Worm (Caenorhabditis elegans) whole organism, L2 larva: ENCODE results near the gene F56F11.4.

Experiments used
- C34F6.9 ChIP-seq: fragments of 150-350 bp; optimal IDR thresholded peaks from 2 replicates; lab custom pipeline; 2014; ENCODE audit warnings: missing biosample characterization, missing genetic modification characterization
- F13H6.1 ChIP-seq: sonication (generic microtip); optimal IDR thresholded peaks from 2 replicates; lab custom pipeline; 2016; ENCODE audit warnings: missing genetic modification characterization, missing compliant biosample characterization
- R02D3.7 ChIP-seq: fragments of 150-350 bp; optimal IDR thresholded peaks from 2 replicates; lab custom pipeline; 2014; ENCODE audit warnings: missing biosample characterization, missing genetic modification characterization
- ZK546.5 ChIP-seq: sonication (generic microtip); optimal IDR thresholded peaks from 2 replicates; lab custom pipeline; 2017; ENCODE audit warnings: missing biosample characterization, missing genetic modification characterization
- alr-1 ChIP-seq: fragments of 150-350 bp; optimal IDR thresholded peaks from 2 replicates; lab custom pipeline; 2014; ENCODE audit warnings: missing biosample characterization, missing genetic modification characterization
- ama-1 ChIP-seq: fragments of 150-350 bp; optimal IDR thresholded peaks from 2 replicates; lab custom pipeline; 2018; ENCODE audit warnings: inconsistent platforms
- blmp-1 ChIP-seq: sonication (generic microtip); optimal IDR thresholded peaks from 2 replicates; lab custom pipeline; 2017; ENCODE audit warnings: missing genetic modification characterization, mild to moderate bottlenecking, missing compliant biosample characterization, antibody characterized with exemption, moderate library complexity; ENCODE audit not compliant: insufficient read depth
- ceh-16 ChIP-seq: fragments of 150-350 bp; optimal IDR thresholded peaks from 2 replicates; lab custom pipeline; 2014; ENCODE audit warnings: missing biosample characterization, missing genetic modification characterization
- dmd-4 ChIP-seq: sonication (generic microtip); optimal IDR thresholded peaks from 2 replicates; lab custom pipeline; 2017; ENCODE audit warnings: missing biosample characterization, missing genetic modification characterization
- egl-27 ChIP-seq: sonication (generic microtip); optimal IDR thresholded peaks from 3 replicates; lab custom pipeline; 2017; ENCODE audit warnings: missing biosample characterization, missing genetic modification reagents, missing genetic modification characterization
- elt-3 ChIP-seq: sonication (generic microtip); optimal IDR thresholded peaks from 2 replicates; lab custom pipeline; 2017; ENCODE audit warnings: missing biosample characterization, missing genetic modification characterization
- fos-1 ChIP-seq: fragments of 150-350 bp; optimal IDR thresholded peaks from 2 replicates; lab custom pipeline; 2014; ENCODE audit warnings: missing biosample characterization, missing genetic modification characterization
- gmeb-1 ChIP-seq: fragments of 150-350 bp; optimal IDR thresholded peaks from 2 replicates; lab custom pipeline; 2014; ENCODE audit warnings: missing biosample characterization, missing genetic modification characterization
- lin-11 ChIP-seq: fragments of 150-350 bp; sonication (generic microtip); optimal IDR thresholded peaks from 2 replicates; lab custom pipeline; 2014; ENCODE audit warnings: missing biosample characterization, missing genetic modification characterization, inconsistent platforms, mixed read lengths
- lin-13 ChIP-seq: fragments of 150-350 bp; optimal IDR thresholded peaks from 2 replicates; lab custom pipeline; 2014; ENCODE audit warnings: missing biosample characterization, missing genetic modification reagents, missing genetic modification characterization
- lin-39 ChIP-seq: fragments of 150-350 bp; optimal IDR thresholded peaks from 2 replicates; lab custom pipeline; 2014; ENCODE audit warnings: missing biosample characterization, missing genetic modification reagents, missing genetic modification characterization
- lsy-2 ChIP-seq, 2 experiments: fragments of 150-350 bp in 1 of 2; sonication (generic microtip) in 1 of 2; optimal IDR thresholded peaks; 2 replicates each; lab custom pipeline; 2014 to 2017; ENCODE audit warnings: missing biosample characterization in 2 of 2, missing genetic modification characterization in 2 of 2
- mab-5 ChIP-seq: fragments of 150-350 bp; optimal IDR thresholded peaks from 2 replicates; lab custom pipeline; 2014; ENCODE audit warnings: missing biosample characterization, missing genetic modification characterization
- mbf-1 ChIP-seq: sonication (generic microtip); optimal IDR thresholded peaks from 2 replicates; lab custom pipeline; 2017; ENCODE audit warnings: missing biosample characterization, missing genetic modification characterization
- nhr-10 ChIP-seq: sonication (generic microtip); optimal IDR thresholded peaks from 2 replicates; lab custom pipeline; 2017; ENCODE audit warnings: missing biosample characterization, missing genetic modification characterization
- nhr-11 ChIP-seq: fragments of 150-350 bp; optimal IDR thresholded peaks from 2 replicates; lab custom pipeline; 2014; ENCODE audit warnings: missing biosample characterization, missing genetic modification characterization
- nhr-12 ChIP-seq: fragments of 150-350 bp; optimal IDR thresholded peaks from 2 replicates; lab custom pipeline; 2014; ENCODE audit warnings: missing biosample characterization, missing genetic modification characterization
- nhr-129 ChIP-seq: fragments of 150-350 bp; optimal IDR thresholded peaks from 2 replicates; lab custom pipeline; 2014; ENCODE audit warnings: missing biosample characterization, missing genetic modification characterization
- nhr-21 ChIP-seq: fragments of 150-350 bp; optimal IDR thresholded peaks from 2 replicates; lab custom pipeline; 2014; ENCODE audit warnings: missing biosample characterization, missing genetic modification characterization
- nhr-237 ChIP-seq: fragments of 150-350 bp; optimal IDR thresholded peaks from 2 replicates; lab custom pipeline; 2014; ENCODE audit warnings: missing biosample characterization, missing genetic modification characterization
- nhr-25 ChIP-seq: fragments of 150-350 bp; sonication (generic microtip); optimal IDR thresholded peaks from 3 replicates; lab custom pipeline; 2014; ENCODE audit warnings: missing biosample characterization, missing genetic modification characterization
- nhr-6 ChIP-seq: fragments of 150-350 bp; optimal IDR thresholded peaks from 2 replicates; lab custom pipeline; 2014; ENCODE audit warnings: missing biosample characterization, missing genetic modification characterization
- sem-4 ChIP-seq: fragments of 150-350 bp; optimal IDR thresholded peaks from 2 replicates; lab custom pipeline; 2014; ENCODE audit warnings: missing biosample characterization, missing genetic modification reagents, missing genetic modification characterization
- skn-1 ChIP-seq: sonication (generic microtip); optimal IDR thresholded peaks from 2 replicates; lab custom pipeline; 2017; ENCODE audit warnings: missing biosample characterization, missing genetic modification characterization
- sma-9 ChIP-seq, 2 experiments: fragments of 150-350 bp in 1 of 2; sonication (generic microtip) in 1 of 2; optimal IDR thresholded peaks; 2 replicates each; lab custom pipeline; 2014 to 2016; ENCODE audit warnings: missing genetic modification characterization in 2 of 2, mild to moderate bottlenecking in 1 of 2, missing biosample characterization in 1 of 2, missing compliant biosample characterization in 1 of 2, missing genetic modification reagents in 1 of 2, moderate library complexity in 1 of 2
- snpc-4 ChIP-seq: fragments of 150-350 bp; optimal IDR thresholded peaks from 2 replicates; lab custom pipeline; 2014; ENCODE audit warnings: missing biosample characterization, missing genetic modification characterization
- unc-39 ChIP-seq: fragments of 150-350 bp; optimal IDR thresholded peaks from 2 replicates; lab custom pipeline; 2014; ENCODE audit warnings: missing biosample characterization, missing genetic modification characterization
- unc-62 ChIP-seq: fragments of 150-350 bp; optimal IDR thresholded peaks from 2 replicates; lab custom pipeline; 2014; ENCODE audit warnings: missing biosample characterization, missing genetic modification reagents, missing genetic modification characterization
- zag-1 ChIP-seq: fragments of 150-350 bp; optimal IDR thresholded peaks from 2 replicates; lab custom pipeline; 2014; ENCODE audit warnings: missing biosample characterization, missing genetic modification characterization
- ztf-1 ChIP-seq: fragments of 200-800 bp; sonication (Bioruptor generic); conservative IDR thresholded peaks from 2 replicates; pipeline ENCODE4 v1.3.6; 2022; ENCODE audit warnings: missing genetic modification characterization, missing compliant biosample characterization
- ztf-11 ChIP-seq: sonication (generic microtip); optimal IDR thresholded peaks from 2 replicates; lab custom pipeline; 2017; ENCODE audit warnings: missing biosample characterization, missing genetic modification characterization

The F56F11.4 gene

DNA sequence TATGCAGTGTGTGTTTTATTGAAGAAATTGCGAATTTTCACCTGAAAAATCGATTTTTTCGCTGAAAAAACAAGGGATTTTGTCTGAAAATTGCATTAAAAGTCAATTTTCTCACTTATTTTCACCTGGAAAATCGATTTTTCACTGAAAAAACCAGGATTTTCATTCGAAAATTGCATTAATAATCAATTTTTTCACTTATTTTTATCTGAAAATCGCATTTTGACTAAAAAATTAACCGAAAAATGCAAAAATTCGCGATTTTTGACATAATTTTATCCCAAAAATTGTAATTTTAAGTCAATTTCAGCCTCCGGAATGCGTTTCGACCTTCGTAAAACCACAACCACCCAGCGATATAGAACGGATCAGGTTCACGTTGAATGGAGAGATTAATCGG, 23.5 kb upstream of the F56F11.4 start, which contains the start of gene Y71H2AM.29:
Y71H2AM.29 (plus strand) TSS at position 301 of the 400 bp plus-strand sequence.
- TF ChIP-seq blmp-1 (tag; lab: Kevin White, UChicago) (no peak), snpc-4 (tag; lab: Kevin White, UChicago) (no peak), lin-11 (tag; lab: Kevin White, UChicago) (no peak), gmeb-1 (tag; lab: Kevin White, UChicago) (no peak), unc-39 (tag; lab: Kevin White, UChicago) (no peak), skn-1 (tag; lab: Kevin White, UChicago) (no peak), mbf-1 (tag; lab: Kevin White, UChicago) (no peak), nhr-12 (tag; lab: Kevin White, UChicago) (no peak), dmd-4 (tag; lab: Kevin White, UChicago) (no peak), ceh-16 (tag; lab: Kevin White, UChicago) (no peak), lin-39 (tag; lab: Kevin White, UChicago) (no peak), lin-13 (GFP tag; lab: Kevin White, UChicago) (no peak), elt-3 (tag; lab: Kevin White, UChicago) (no peak), nhr-25 (tag; lab: Kevin White, UChicago) (no peak), ztf-1 (GFP tag; lab: Robert Waterston, UW) (no peak), nhr-11 (tag; lab: Kevin White, UChicago) (no peak), lsy-2 (tag; optimal IDR thresholded peaks at IDR 0.05; lab: Kevin White, UChicago) (no peak)

DNA sequence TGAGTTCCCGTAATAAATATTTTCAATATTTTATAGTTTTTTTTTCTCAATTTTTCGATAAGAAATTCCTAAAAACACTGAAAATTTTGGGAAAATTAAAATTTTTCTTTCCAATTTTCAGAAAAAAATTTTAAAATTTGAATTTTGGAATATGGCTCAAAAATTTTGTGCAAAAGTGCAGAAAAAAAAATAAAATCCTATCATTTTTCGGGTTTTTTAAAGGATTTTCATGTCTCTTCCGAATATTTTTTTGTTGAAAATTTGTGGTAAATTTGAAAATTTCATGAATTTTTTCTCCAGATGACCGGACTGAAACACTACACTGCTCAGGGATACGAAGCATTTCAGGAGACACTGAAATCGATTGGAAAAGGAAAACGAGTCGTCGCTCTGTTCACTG, 21.7 kb upstream of the F56F11.4 start, which contains the start of gene txdc-17:
txdc-17 (plus strand) TSS at position 301 of the 400 bp plus-strand sequence.
- TF ChIP-seq nhr-21 (tag; lab: Kevin White, UChicago): no peak

DNA sequence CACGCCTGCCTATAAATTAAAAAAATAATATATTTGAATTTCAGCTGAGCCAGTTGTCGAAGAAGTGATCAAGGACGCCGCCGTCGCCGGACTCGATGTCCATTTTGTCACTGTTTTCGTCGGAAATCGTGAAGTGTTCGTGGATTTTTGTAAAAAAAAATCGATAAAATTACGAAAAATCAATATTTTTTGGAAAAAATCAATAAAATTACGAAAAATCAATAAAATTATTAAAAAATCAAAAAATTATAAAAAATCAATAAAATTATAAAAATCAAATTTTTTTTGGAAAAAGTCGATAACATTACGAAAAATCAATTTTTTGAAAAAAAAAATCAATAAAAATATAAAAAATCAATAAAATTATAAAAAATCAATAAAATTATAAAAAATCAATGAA, 21.0 kb upstream of the F56F11.4 start:
- no peak for TF ChIP-seq lsy-2 (tag; optimal IDR thresholded peaks at IDR 0.05; lab: Kevin White, UChicago)
- no peak for TF ChIP-seq R02D3.7 (tag; lab: Kevin White, UChicago)
- no peak for TF ChIP-seq unc-39 (tag; lab: Kevin White, UChicago)
- TF ChIP-seq C34F6.9: no peak

DNA sequence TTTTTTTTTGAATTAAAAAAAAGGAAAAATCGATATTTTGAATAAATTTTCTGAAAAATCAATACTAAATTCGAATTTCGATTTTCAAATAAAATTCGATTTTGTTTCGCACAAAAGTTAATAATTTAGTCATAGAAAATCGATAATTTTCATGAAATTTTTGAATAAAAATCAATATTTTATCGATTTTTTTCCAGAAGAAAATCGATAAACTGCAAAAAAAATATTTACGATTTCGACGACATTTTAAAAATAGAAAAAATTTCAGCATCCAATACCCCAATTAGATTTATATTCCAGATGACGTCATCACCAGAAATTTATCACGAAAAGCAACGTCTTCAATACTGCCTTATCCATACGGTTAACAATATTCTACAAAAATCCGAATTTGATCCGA, 19.7 kb upstream of the F56F11.4 start, which contains the start of gene josd-1:
josd-1 (plus strand) TSS at position 301 of the 400 bp plus-strand sequence.
- TF ChIP-seq ZK546.5 (tag; lab: Kevin White, UChicago): no peak
- no peak for TF ChIP-seq nhr-237
- TF ChIP-seq mab-5: no peak
- TF ChIP-seq sem-4 (tag; lab: Kevin White, UChicago): no peak
- no peak for TF ChIP-seq mbf-1 (tag; lab: Kevin White, UChicago)
- TF ChIP-seq elt-3 (tag; lab: Kevin White, UChicago): no peak
- no peak for TF ChIP-seq unc-62 (GFP tag; lab: Kevin White, UChicago)
- TF ChIP-seq egl-27 (tag; lab: Kevin White, UChicago): no peak
- TF ChIP-seq nhr-12 (tag; lab: Kevin White, UChicago): no peak
- no peak for TF ChIP-seq lsy-2 (tag; optimal IDR thresholded peaks at IDR 0.05; lab: Kevin White, UChicago)
- no peak for TF ChIP-seq nhr-10 (tag; lab: Kevin White, UChicago)
- TF ChIP-seq ceh-16 (tag; lab: Kevin White, UChicago): no peak
- TF ChIP-seq alr-1 (tag; lab: Kevin White, UChicago): no peak
- no peak for TF ChIP-seq ama-1 (lab: Kevin White, UChicago)
- TF ChIP-seq zag-1 (tag; lab: Kevin White, UChicago): no peak
- TF ChIP-seq C34F6.9: no peak
- no peak for TF ChIP-seq nhr-6
- TF ChIP-seq nhr-129 (tag; lab: Kevin White, UChicago): no peak

DNA sequence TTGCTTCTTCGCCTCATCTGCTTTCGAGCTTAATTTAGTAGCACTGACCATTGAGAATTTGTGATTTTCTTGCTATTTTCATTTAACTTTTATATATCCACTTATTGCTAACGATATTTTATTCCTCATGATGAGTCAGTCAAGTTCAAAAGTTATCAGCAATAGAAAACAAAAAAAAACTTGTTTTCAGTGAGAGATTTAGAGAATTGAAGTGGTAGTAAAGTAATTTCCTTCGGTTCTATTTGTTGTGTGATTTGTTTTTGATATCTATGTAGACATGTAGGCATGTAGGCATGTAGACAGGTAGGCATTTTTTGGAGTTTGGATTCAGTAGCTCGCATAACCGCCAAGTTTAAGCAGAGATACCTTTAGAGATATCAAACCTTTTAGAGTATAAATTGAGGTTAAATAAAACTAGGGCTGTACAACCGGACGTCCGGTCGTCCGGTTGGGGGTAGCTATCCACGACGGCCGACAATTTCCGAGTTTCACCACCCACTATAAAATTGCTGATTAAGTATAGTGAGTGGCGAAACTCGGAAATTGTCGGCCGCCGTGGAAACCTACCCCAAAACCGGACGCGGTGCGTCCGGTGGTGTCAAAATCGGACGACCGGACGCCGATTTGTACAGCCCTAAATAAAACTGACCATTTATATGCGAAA, 15.0 kb upstream of the F56F11.4 start, which contains the start of gene Y71H2AR.2:
Y71H2AR.2 (minus strand) TSS at position 51 of the 664 bp plus-strand sequence.
- TF ChIP-seq nhr-12 (tag; lab: Kevin White, UChicago) (no peak), snpc-4 (tag; lab: Kevin White, UChicago) (no peak), sma-9 (GFP tag; optimal IDR thresholded peaks at IDR 0.05; lab: Kevin White, UChicago) (no peak), sma-9 (tag; optimal IDR thresholded peaks at IDR 0.05; lab: Kevin White, UChicago) (no peak), lin-13 (GFP tag; lab: Kevin White, UChicago) (no peak), nhr-6 (no peak), ZK546.5 (tag; lab: Kevin White, UChicago) (no peak), nhr-21 (tag; lab: Kevin White, UChicago) (no peak), F13H6.1 (tag; lab: Kevin White, UChicago) (no peak), fos-1 (tag; lab: Kevin White, UChicago) (no peak), ztf-11 (tag; lab: Kevin White, UChicago) (no peak)
